Worm (Caenorhabditis elegans): Measurements from ENCODE around the gene tag-280.

tag-280 gene

ce11 chrII:12465557-12465956 is 5.1 kb downstream of the tag-280 start, which contains the start of gene sre-37:
Gene sre-37 (plus strand): TSS chrII:12465857.
- TF ChIP-seq sma-3 (GFP tag; optimal IDR thresholded peaks at IDR 0.05) (no peak), sem-4 (tag; optimal IDR thresholded peaks at IDR 0.05) (no peak), lin-11 (tag; optimal IDR thresholded peaks at IDR 0.05) (no peak), R02D3.7 (tag; optimal IDR thresholded peaks at IDR 0.05) (no peak), elt-1 (tag; optimal IDR thresholded peaks at IDR 0.05) (no peak), ceh-16 (tag; optimal IDR thresholded peaks at IDR 0.05) (no peak)

- no peak for TF ChIP-seq fos-1 (tag; optimal IDR thresholded peaks at IDR 0.05)
- no peak for TF ChIP-seq lin-13 (GFP tag; optimal IDR thresholded peaks at IDR 0.05)
- TF ChIP-seq ztf-4 (tag; optimal IDR thresholded peaks at IDR 0.05), result no peak
- no peak for TF ChIP-seq nhr-11 (tag; optimal IDR thresholded peaks at IDR 0.05)
- no peak for TF ChIP-seq unc-62 (GFP tag; optimal IDR thresholded peaks at IDR 0.05)
- no peak for TF ChIP-seq nhr-77 (tag; optimal IDR thresholded peaks at IDR 0.05)
- no peak for TF ChIP-seq lin-39 (tag; optimal IDR thresholded peaks at IDR 0.05)
- no peak for TF ChIP-seq sma-3 (GFP tag; optimal IDR thresholded peaks at IDR 0.05)
- TF ChIP-seq lin-11 (tag; optimal IDR thresholded peaks at IDR 0.05), result no peak
- no peak for TF ChIP-seq mab-5 (tag; optimal IDR thresholded peaks at IDR 0.05)
- no peak for TF ChIP-seq nhr-10 (tag; optimal IDR thresholded peaks at IDR 0.05)
- no peak for TF ChIP-seq egl-27 (tag; optimal IDR thresholded peaks at IDR 0.05)
- TF ChIP-seq mdl-1 (tag; optimal IDR thresholded peaks at IDR 0.05), result no peak
- TF ChIP-seq nhr-237 (tag; optimal IDR thresholded peaks at IDR 0.05), result no peak
- no peak for TF ChIP-seq F13H6.1 (tag; optimal IDR thresholded peaks at IDR 0.05)
Measured at ce11 chrII:12467047-12467446, 6.6 kb downstream of the tag-280 start, which contains the start of gene srg-16. Gene srg-16 (plus strand): TSS chrII:12467133.

- TF ChIP-seq peb-1 (tag; optimal IDR thresholded peaks at IDR 0.05) (no peak), C34F6.9 (tag; optimal IDR thresholded peaks at IDR 0.05) (no peak), nhr-23 (tag; optimal IDR thresholded peaks at IDR 0.05) (no peak), nhr-77 (tag; optimal IDR thresholded peaks at IDR 0.05) (no peak), unc-55 (GFP tag; optimal IDR thresholded peaks at IDR 0.05) (no peak), elt-3 (tag; optimal IDR thresholded peaks at IDR 0.05) (no peak), unc-62 (GFP tag; optimal IDR thresholded peaks at IDR 0.05) (no peak), mbf-1 (tag; optimal IDR thresholded peaks at IDR 0.05) (no peak), Y55F3AM.14 (GFP tag; optimal IDR thresholded peaks at IDR 0.05) (no peak), mab-5 (tag; optimal IDR thresholded peaks at IDR 0.05) (no peak), nhr-12 (tag; optimal IDR thresholded peaks at IDR 0.05) (no peak), alr-1 (tag; optimal IDR thresholded peaks at IDR 0.05) (no peak), elt-1 (tag; optimal IDR thresholded peaks at IDR 0.05) (no peak), ceh-16 (tag; optimal IDR thresholded peaks at IDR 0.05) (no peak), lin-39 (tag; optimal IDR thresholded peaks at IDR 0.05) (no peak), ztf-11 (tag; optimal IDR thresholded peaks at IDR 0.05) (no peak)
Measured at ce11 chrII:12471138-12471855, 10.8 kb downstream of the tag-280 start, which contains the start of the genes F15A4.5 and phat-8. Gene F15A4.5 (minus strand): TSS chrII:12471238. Gene phat-8 (plus strand): TSS chrII:12471805.

ce11 chrII:12473406-12473805 is 13.0 kb downstream of the tag-280 start, which contains the start of gene srg-17:
Gene srg-17 (plus strand): TSS chrII:12473706.
- TF ChIP-seq Y55F3AM.14 (GFP tag; optimal IDR thresholded peaks at IDR 0.05), result no peak
- no peak for TF ChIP-seq fos-1 (tag; optimal IDR thresholded peaks at IDR 0.05)
- TF ChIP-seq nhr-6 (tag; optimal IDR thresholded peaks at IDR 0.05), result no peak
- no peak for TF ChIP-seq nhr-77 (tag; optimal IDR thresholded peaks at IDR 0.05)
- no peak for TF ChIP-seq nhr-23 (tag; optimal IDR thresholded peaks at IDR 0.05)
- TF ChIP-seq dmd-4 (tag; optimal IDR thresholded peaks at IDR 0.05), result no peak
- TF ChIP-seq nhr-237 (tag; optimal IDR thresholded peaks at IDR 0.05), result no peak
- TF ChIP-seq ztf-11 (tag; optimal IDR thresholded peaks at IDR 0.05), result no peak

- TF ChIP-seq nhr-237 (tag; optimal IDR thresholded peaks at IDR 0.05), result no peak
- no peak for TF ChIP-seq nhr-6 (tag; optimal IDR thresholded peaks at IDR 0.05)
- TF ChIP-seq Y55F3AM.14 (GFP tag; optimal IDR thresholded peaks at IDR 0.05), result no peak
- no peak for TF ChIP-seq blmp-1 (tag; optimal IDR thresholded peaks at IDR 0.05; ENCODE audit: insufficient read depth)
- TF ChIP-seq peb-1 (tag; optimal IDR thresholded peaks at IDR 0.05), result no peak
- TF ChIP-seq nhr-77 (tag; optimal IDR thresholded peaks at IDR 0.05), result no peak
- TF ChIP-seq mdl-1 (tag; optimal IDR thresholded peaks at IDR 0.05), result no peak
- no peak for TF ChIP-seq unc-39 (tag; optimal IDR thresholded peaks at IDR 0.05)
- no peak for TF ChIP-seq dmd-4 (tag; optimal IDR thresholded peaks at IDR 0.05)
- TF ChIP-seq lin-39 (tag; optimal IDR thresholded peaks at IDR 0.05), result no peak
- no peak for TF ChIP-seq nhr-23 (tag; optimal IDR thresholded peaks at IDR 0.05)
- TF ChIP-seq nhr-21 (tag; optimal IDR thresholded peaks at IDR 0.05), result no peak
- TF ChIP-seq ZK546.5 (tag; optimal IDR thresholded peaks at IDR 0.05), result no peak
- no peak for TF ChIP-seq skn-1 (tag; optimal IDR thresholded peaks at IDR 0.05)
- TF ChIP-seq unc-62 (GFP tag; optimal IDR thresholded peaks at IDR 0.05), result no peak
- no peak for TF ChIP-seq gmeb-1 (tag; optimal IDR thresholded peaks at IDR 0.05)
- no peak for TF ChIP-seq fos-1 (tag; optimal IDR thresholded peaks at IDR 0.05)
Measured at ce11 chrII:12480811-12481210, 20.4 kb downstream of the tag-280 start, which contains the start of gene arrd-9. Gene arrd-9 (minus strand): TSS chrII:12480911.
